Worm (Caenorhabditis elegans): ENCODE data around the gene T07H3.7.

T07H3.7 gene

DNA sequence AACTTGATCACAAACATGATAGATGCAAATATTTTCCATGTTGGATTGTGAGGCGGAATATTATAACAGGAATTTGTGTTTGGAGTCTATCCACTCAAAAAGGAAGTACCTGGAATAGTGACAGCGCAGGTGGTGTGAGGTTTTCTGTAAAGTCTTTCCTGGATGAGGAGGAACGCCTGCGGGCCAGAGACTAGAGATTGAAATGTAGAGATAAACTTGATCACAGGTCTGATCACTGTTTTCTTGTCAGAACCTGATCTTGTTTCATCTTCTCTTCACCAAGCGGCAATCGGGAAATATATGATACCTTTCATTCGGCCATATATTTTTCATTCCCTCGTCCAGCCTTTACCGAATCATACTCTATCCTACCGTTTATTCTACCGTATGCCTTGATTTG is 3.4 kb downstream of the T07H3.7 start, which contains the start of gene T07H3.8:
Gene T07H3.8, plus strand, starts transcription at position 301 of the 400 bp plus-strand sequence.
- TF ChIP-seq daf-16 (GFP tag; optimal IDR thresholded peaks at IDR 0.05) (no peak), daf-16 (tag; optimal IDR thresholded peaks at IDR 0.05) (no peak), zfp-2 (tag; optimal IDR thresholded peaks at IDR 0.05) (no peak), nhr-42 (GFP tag; IDR thresholded peaks at IDR 0.05) (no peak), nhr-28 (tag; optimal IDR thresholded peaks at IDR 0.05) (no peak), mdt-29 (GFP tag; IDR thresholded peaks at IDR 0.05) (no peak), F26F4.8 (GFP tag; conservative IDR thresholded peaks at IDR 0.05) (no peak), dmd-8 (GFP tag; IDR thresholded peaks at IDR 0.05) (no peak), arid-1 (GFP tag; conservative IDR thresholded peaks at IDR 0.05) (no peak), ctbp-1 (GFP tag; IDR thresholded peaks at IDR 0.05) (no peak), ces-1 (GFP tag; optimal IDR thresholded peaks at IDR 0.05) (no peak), lir-3 (tag; optimal IDR thresholded peaks at IDR 0.05) (no peak), lsy-2 (tag; optimal IDR thresholded peaks at IDR 0.05) (no peak), rbr-2 (tag; optimal IDR thresholded peaks at IDR 0.05) (no peak), fkh-10 (GFP tag; optimal IDR thresholded peaks at IDR 0.05) (no peak), egl-27 (tag; optimal IDR thresholded peaks at IDR 0.05) (no peak), php-3 (GFP tag; IDR thresholded peaks at IDR 0.05) (no peak)

DNA sequence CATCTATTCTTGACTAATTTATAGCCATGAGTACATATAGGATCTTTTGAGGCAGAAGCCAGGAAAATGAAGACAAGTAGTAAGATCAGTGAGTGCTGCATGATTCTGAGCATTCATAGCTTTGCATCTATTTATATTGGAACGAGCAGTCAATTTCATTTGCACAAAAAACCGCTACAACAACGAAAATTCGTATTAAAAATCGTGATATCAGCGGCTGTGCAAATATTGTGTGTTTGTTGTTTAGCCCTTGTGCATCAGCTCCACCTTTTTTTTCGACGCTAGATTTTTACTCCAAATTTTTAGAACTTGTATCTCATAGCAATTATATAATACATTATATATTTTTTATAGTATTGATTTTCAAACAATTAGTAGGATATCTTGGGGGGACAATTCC is 5.6 kb downstream of the T07H3.7 start, which contains the start of gene clec-21:
Gene clec-21, minus strand, starts transcription at position 101 of the 400 bp plus-strand sequence.
- no peak for TF ChIP-seq nhr-48 (tag; optimal IDR thresholded peaks at IDR 0.05)
- TF ChIP-seq ceh-28 (tag; optimal IDR thresholded peaks at IDR 0.05): no peak
- no peak for TF ChIP-seq Y48G9A.11 (GFP tag; IDR thresholded peaks at IDR 0.05)
- TF ChIP-seq ctbp-1 (GFP tag; IDR thresholded peaks at IDR 0.05): no peak
- no peak for TF ChIP-seq R02D3.7 (tag; optimal IDR thresholded peaks at IDR 0.05)
- no peak for TF ChIP-seq ztf-11 (tag; optimal IDR thresholded peaks at IDR 0.05)
- no peak for TF ChIP-seq mes-2 (tag; optimal IDR thresholded peaks at IDR 0.05; ENCODE audit: poor library complexity, severe bottlenecking)
- no peak for TF ChIP-seq F26F4.8 (GFP tag; conservative IDR thresholded peaks at IDR 0.05)
- TF ChIP-seq nhr-6 (tag; optimal IDR thresholded peaks at IDR 0.05): no peak
- TF ChIP-seq Y75B8A.6 (GFP tag; IDR thresholded peaks at IDR 0.05): no peak
- no peak for TF ChIP-seq ceh-82 (tag; optimal IDR thresholded peaks at IDR 0.05)

DNA sequence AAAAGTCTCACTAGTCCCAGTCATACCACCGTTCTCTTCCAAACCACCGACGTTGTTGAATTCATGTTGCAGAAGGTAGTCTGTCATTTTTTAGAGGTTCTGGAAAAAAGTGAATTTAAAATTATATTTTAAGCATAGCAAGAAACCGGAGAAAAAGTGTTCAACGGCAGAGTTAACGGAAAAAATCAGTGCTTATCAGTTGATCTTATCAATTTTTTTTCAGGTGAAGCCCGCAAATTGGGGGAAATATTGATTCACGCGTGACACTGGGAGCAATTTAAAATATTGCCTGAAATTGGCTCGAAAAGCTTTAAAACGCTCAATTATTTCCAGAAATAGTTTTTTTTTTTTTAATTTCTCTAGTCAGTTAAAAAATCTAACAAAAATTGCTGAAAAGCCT is 9.9 kb downstream of the T07H3.7 start, which contains the start of gene math-38:
Gene math-38, minus strand, starts transcription at position 101 of the 400 bp plus-strand sequence.
- TF ChIP-seq nhr-28 (tag; optimal IDR thresholded peaks at IDR 0.05): peak; percentile 28
- TF ChIP-seq R02D3.7 (tag; optimal IDR thresholded peaks at IDR 0.05): no peak
- no peak for TF ChIP-seq lin-38 (GFP tag; IDR thresholded peaks at IDR 0.05)
- no peak for TF ChIP-seq spr-3 (GFP tag; optimal IDR thresholded peaks at IDR 0.05)
- TF ChIP-seq F37D6.2 (tag; optimal IDR thresholded peaks at IDR 0.05): no peak
- TF ChIP-seq dmd-9 (GFP tag; IDR thresholded peaks at IDR 0.05): no peak
- TF ChIP-seq gei-8 (GFP tag; optimal IDR thresholded peaks at IDR 0.05): no peak
- no peak for TF ChIP-seq ceh-32 (tag; optimal IDR thresholded peaks at IDR 0.05; ENCODE audit: poor library complexity)
- TF ChIP-seq saeg-2 (GFP tag; IDR thresholded peaks at IDR 0.05): no peak
- no peak for TF ChIP-seq lin-13 (GFP tag; optimal IDR thresholded peaks at IDR 0.05)
- TF ChIP-seq duxl-1 (tag; optimal IDR thresholded peaks at IDR 0.05; ENCODE audit: poor library complexity): no peak
- TF ChIP-seq D1046.2 (GFP tag; IDR thresholded peaks at IDR 0.05): no peak
- TF ChIP-seq F44E2.7 (GFP tag; IDR thresholded peaks at IDR 0.05): no peak
- TF ChIP-seq hlh-11 (tag; optimal IDR thresholded peaks at IDR 0.05): peak; percentile 16
- TF ChIP-seq nhr-237 (tag; optimal IDR thresholded peaks at IDR 0.05): no peak
- TF ChIP-seq dmd-8 (GFP tag; IDR thresholded peaks at IDR 0.05): no peak
